Worm (Caenorhabditis elegans) whole organism, young adult: ENCODE results near the gene warf-1.

Experiments
- B0019.2 ChIP-seq: fragments of 200-800 bp; sonication (Bioruptor generic); conservative IDR thresholded peaks from 2 replicates; pipeline ENCODE4 v1.3.6; 2022; ENCODE audit warnings: missing genetic modification reagents, missing genetic modification characterization, missing compliant biosample characterization
- B0261.1 ChIP-seq: sonication (generic microtip); optimal IDR thresholded peaks from 2 replicates; lab custom pipeline; 2016; ENCODE audit warnings: mild to moderate bottlenecking, missing genetic modification characterization, moderate library complexity, missing compliant biosample characterization
- F22D6.2 ChIP-seq: sonication (generic microtip); optimal IDR thresholded peaks from 2 replicates; lab custom pipeline; 2016; ENCODE audit warnings: mild to moderate bottlenecking, missing genetic modification characterization, missing compliant biosample characterization
- F33H1.4 ChIP-seq: fragments of 200-800 bp; sonication (Bioruptor generic); IDR thresholded peaks from 2 replicates; pipeline ENCODE4 v1.3.6; 2022; ENCODE audit warnings: missing genetic modification reagents, missing genetic modification characterization, missing compliant biosample characterization
- K11D2.4 ChIP-seq: fragments of 200-800 bp; sonication (Bioruptor generic); IDR thresholded peaks from 2 replicates; pipeline ENCODE4 v1.3.6; 2022; ENCODE audit warnings: missing genetic modification reagents, missing genetic modification characterization, missing compliant biosample characterization
- K12H6.12 ChIP-seq: fragments of 200-800 bp; sonication (Bioruptor generic); optimal IDR thresholded peaks from 2 replicates; lab custom pipeline; 2018; ENCODE audit warnings: mild to moderate bottlenecking, missing genetic modification characterization, missing compliant biosample characterization
- Y53G8AR.9 ChIP-seq: fragments of 200-800 bp; sonication (Bioruptor generic); conservative IDR thresholded peaks from 2 replicates; pipeline ENCODE4 v1.3.6; 2022; ENCODE audit warnings: missing genetic modification reagents, missing genetic modification characterization, missing compliant biosample characterization
- ZK185.1 ChIP-seq: sonication (generic microtip); optimal IDR thresholded peaks from 2 replicates; lab custom pipeline; 2016; ENCODE audit warnings: mild to moderate bottlenecking, missing genetic modification characterization, missing compliant biosample characterization; ENCODE audit not compliant: poor library complexity, severe bottlenecking
- ama-1 ChIP-seq, 3 experiments: fragments of 150-350 bp in 1 of 3; sonication (generic microtip) in 2 of 3; optimal IDR thresholded peaks; 2 replicates each; lab custom pipeline; 2014 to 2018; ENCODE audit warnings: missing biosample characterization in 2 of 3, missing genetic modification characterization in 2 of 3, missing genetic modification reagents in 2 of 3
- aptf-3 ChIP-seq: fragments of 200-800 bp; sonication (Bioruptor generic); IDR thresholded peaks from 2 replicates; pipeline ENCODE4 v1.3.6; 2022; ENCODE audit warnings: missing genetic modification characterization, missing compliant biosample characterization
- ceh-27 ChIP-seq: fragments of 200-800 bp; sonication (Bioruptor generic); optimal IDR thresholded peaks from 2 replicates; lab custom pipeline; 2018; ENCODE audit warnings: mild to moderate bottlenecking, missing genetic modification characterization, moderate library complexity, missing compliant biosample characterization
- ceh-58 ChIP-seq: fragments of 200-800 bp; sonication (Bioruptor generic); IDR thresholded peaks from 2 replicates; pipeline ENCODE4 v1.3.6; 2022; ENCODE audit warnings: missing genetic modification characterization, missing compliant biosample characterization
- ceh-91 ChIP-seq: fragments of 200-800 bp; sonication (Bioruptor generic); IDR thresholded peaks from 2 replicates; pipeline ENCODE4 v1.3.6; 2022; ENCODE audit warnings: missing genetic modification reagents, missing genetic modification characterization, missing compliant biosample characterization
- dpff-1 ChIP-seq: sonication (generic microtip); optimal IDR thresholded peaks from 2 replicates; lab custom pipeline; 2017; ENCODE audit warnings: mild to moderate bottlenecking, missing genetic modification characterization, missing compliant biosample characterization
- dpl-1 ChIP-seq: fragments of 150-350 bp; optimal IDR thresholded peaks from 2 replicates; lab custom pipeline; 2014; ENCODE audit warnings: missing biosample characterization, missing genetic modification reagents, missing genetic modification characterization
- efl-1 ChIP-seq: fragments of 150-350 bp; optimal IDR thresholded peaks from 2 replicates; lab custom pipeline; 2014; ENCODE audit warnings: missing biosample characterization, missing genetic modification reagents, missing genetic modification characterization
- egl-18 ChIP-seq: fragments of 200-800 bp; sonication (Bioruptor generic); IDR thresholded peaks from 2 replicates; pipeline ENCODE4 v1.3.6; 2022; ENCODE audit warnings: missing genetic modification reagents, missing genetic modification characterization, missing compliant biosample characterization
- egrh-3 ChIP-seq: fragments of 200-800 bp; sonication (Bioruptor generic); IDR thresholded peaks from 2 replicates; pipeline ENCODE4 v1.3.6; 2022; ENCODE audit warnings: missing genetic modification reagents, missing genetic modification characterization, missing compliant biosample characterization
- hmg-1.2 ChIP-seq: fragments of 200-800 bp; sonication (Bioruptor generic); IDR thresholded peaks from 2 replicates; pipeline ENCODE4 v1.3.6; 2022; ENCODE audit warnings: missing genetic modification reagents, missing genetic modification characterization, missing compliant biosample characterization
- lir-1 ChIP-seq: fragments of 200-800 bp; sonication (Bioruptor generic); conservative IDR thresholded peaks from 2 replicates; pipeline ENCODE4 v1.3.6; 2022; ENCODE audit warnings: missing genetic modification reagents, missing genetic modification characterization, missing compliant biosample characterization
- lsl-1 ChIP-seq: fragments of 200-800 bp; sonication (Bioruptor generic); optimal IDR thresholded peaks from 2 replicates; lab custom pipeline; 2018; ENCODE audit warnings: mild to moderate bottlenecking, missing genetic modification characterization, moderate library complexity, missing compliant biosample characterization
- madf-10 ChIP-seq: sonication (generic microtip); optimal IDR thresholded peaks from 2 replicates; lab custom pipeline; 2016; ENCODE audit warnings: mild to moderate bottlenecking, missing genetic modification characterization, missing compliant biosample characterization
- mcd-1 ChIP-seq: fragments of 200-800 bp; sonication (Bioruptor generic); IDR thresholded peaks from 2 replicates; pipeline ENCODE4 v1.3.6; 2022; ENCODE audit warnings: missing genetic modification reagents, missing genetic modification characterization, missing compliant biosample characterization
- mel-28 ChIP-seq: sonication (generic microtip); optimal IDR thresholded peaks from 2 replicates; lab custom pipeline; 2016; ENCODE audit warnings: borderline replicate concordance, mild to moderate bottlenecking, missing genetic modification characterization, missing compliant biosample characterization
- nfya-1 ChIP-seq: sonication (generic microtip); optimal IDR thresholded peaks from 2 replicates; lab custom pipeline; 2017; ENCODE audit warnings: antibody characterized with exemption, missing compliant biosample characterization, missing genetic modification characterization, borderline replicate concordance; ENCODE audit not compliant: insufficient read depth
- nfya-2 ChIP-seq: fragments of 200-800 bp; sonication (Bioruptor generic); IDR thresholded peaks from 2 replicates; pipeline ENCODE4 v1.3.6; 2022; ENCODE audit warnings: missing genetic modification reagents, missing genetic modification characterization, missing compliant biosample characterization
- nfyb-1 ChIP-seq: fragments of 200-800 bp; sonication (Bioruptor generic); IDR thresholded peaks from 2 replicates; pipeline ENCODE4 v1.3.6; 2022; ENCODE audit warnings: missing genetic modification reagents, missing genetic modification characterization, missing compliant biosample characterization
- nhr-120 ChIP-seq: fragments of 200-800 bp; sonication (Bioruptor generic); IDR thresholded peaks from 2 replicates; pipeline ENCODE4 v1.3.6; 2022; ENCODE audit warnings: missing genetic modification characterization, missing compliant biosample characterization
- repo-1 ChIP-seq: sonication (generic microtip); optimal IDR thresholded peaks from 2 replicates; lab custom pipeline; 2017; ENCODE audit warnings: mild to moderate bottlenecking, missing genetic modification characterization, missing compliant biosample characterization
- rpc-1 ChIP-seq, 2 experiments: fragments of 150-350 bp in 1 of 2; sonication (generic microtip) in 1 of 2; optimal IDR thresholded peaks; 2 replicates each; lab custom pipeline; 2014 to 2018; ENCODE audit warnings: missing biosample characterization in 1 of 2, missing genetic modification characterization in 1 of 2, missing genetic modification reagents in 1 of 2, missing genotype in 1 of 2
- snpc-1.1 ChIP-seq: sonication (generic microtip); optimal IDR thresholded peaks from 2 replicates; lab custom pipeline; 2017; ENCODE audit warnings: missing genetic modification characterization, mild to moderate bottlenecking, missing compliant biosample characterization, antibody characterized with exemption, moderate library complexity, missing genotype, missing genetic modification reagents; ENCODE audit not compliant: insufficient read depth
- snpc-4 ChIP-seq, 5 experiments: fragments of 150-350 bp in 1 of 5; sonication (generic microtip) in 4 of 5; optimal IDR thresholded peaks; 2 replicates each; lab custom pipeline; 2014 to 2018; ENCODE audit warnings: missing genetic modification characterization in 5 of 5, missing biosample characterization in 3 of 5, antibody characterized with exemption in 2 of 5, mild to moderate bottlenecking in 2 of 5, missing compliant biosample characterization in 2 of 5, missing genotype in 2 of 5, moderate library complexity in 2 of 5, missing genetic modification reagents in 1 of 5
- sptf-2 ChIP-seq: fragments of 200-800 bp; sonication (Bioruptor generic); optimal IDR thresholded peaks from 2 replicates; lab custom pipeline; 2018; ENCODE audit warnings: mild to moderate bottlenecking, missing genetic modification characterization, missing compliant biosample characterization
- tbp1 ChIP-seq: fragments of 200-800 bp; sonication (Bioruptor generic); optimal IDR thresholded peaks from 2 replicates; lab custom pipeline; 2018; ENCODE audit warnings: mild to moderate bottlenecking, missing genetic modification characterization, missing compliant biosample characterization
- tlf-1 ChIP-seq: fragments of 200-800 bp; sonication (Bioruptor generic); optimal IDR thresholded peaks from 2 replicates; lab custom pipeline; 2018; ENCODE audit warnings: mild to moderate bottlenecking, missing genetic modification characterization, missing compliant biosample characterization
- zfh-2 ChIP-seq: fragments of 200-800 bp; sonication (Bioruptor generic); conservative IDR thresholded peaks from 2 replicates; pipeline ENCODE4 v1.3.6; 2022; ENCODE audit warnings: missing genetic modification reagents, missing genetic modification characterization, missing compliant biosample characterization
- ztf-18 ChIP-seq: sonication (generic microtip); optimal IDR thresholded peaks from 2 replicates; lab custom pipeline; 2016; ENCODE audit warnings: missing genotype, mild to moderate bottlenecking, missing genetic modification characterization, missing compliant biosample characterization
- ztf-3 ChIP-seq: fragments of 200-800 bp; sonication (Bioruptor generic); optimal IDR thresholded peaks from 2 replicates; lab custom pipeline; 2018; ENCODE audit warnings: mild to moderate bottlenecking, missing genetic modification characterization, missing compliant biosample characterization
- ztf-6 ChIP-seq: fragments of 200-800 bp; sonication (Bioruptor generic); IDR thresholded peaks from 2 replicates; pipeline ENCODE4 v1.3.6; 2022; ENCODE audit warnings: missing genetic modification reagents, missing genetic modification characterization, missing compliant biosample characterization

warf-1 gene

ce11 chrIV:7608111-7608510 is 26.5 kb upstream of the warf-1 start (continued):
- TF ChIP-seq ZK185.1 (tag; lab: Kevin White, UChicago) (no peak), F22D6.2 (tag; lab: Kevin White, UChicago) (no peak), F33H1.4 (GFP tag; lab: Robert Waterston, UW) (no peak), tbp1 (GFP tag; lab: Kevin White, UChicago) (no peak)

ce11 chrIV:7611396-7611795 is 23.2 kb upstream of the warf-1 start:
- TF ChIP-seq nfyb-1 (GFP tag; lab: Robert Waterston, UW) (no peak), ztf-3 (GFP tag; lab: Kevin White, UChicago) (no peak), zfh-2 (peak; percentile 32; the same call in 1 of the 2 replicates)

ce11 chrIV:7612523-7612922 is 22.1 kb upstream of the warf-1 start:
- TF ChIP-seq nfya-1 (no peak), ztf-3 (GFP tag; lab: Kevin White, UChicago) (no peak), madf-10 (tag; lab: Kevin White, UChicago) (no peak), tlf-1 (GFP tag; lab: Kevin White, UChicago) (no peak), rpc-1 (optimal IDR thresholded peaks at IDR 0.05; lab: Kevin White, UChicago) (no peak), rpc-1 (tag; optimal IDR thresholded peaks at IDR 0.05; lab: Kevin White, UChicago) (no peak), mel-28 (tag; lab: Kevin White, UChicago) (no peak), ztf-18 (tag; lab: Kevin White, UChicago) (no peak), dpff-1 (no peak), aptf-3 (GFP tag; lab: Robert Waterston, UW) (no peak), ztf-6 (no peak), B0261.1 (tag; lab: Kevin White, UChicago) (no peak), repo-1 (tag; lab: Kevin White, UChicago) (no peak), hmg-1.2 (GFP tag; lab: Robert Waterston, UW) (no peak), lir-1 (no peak)

ce11 chrIV:7619261-7619660 is 15.3 kb upstream of the warf-1 start:
- TF ChIP-seq ceh-27, result peak; percentile 24
- peak; percentile 35; the same call in 1 of the 2 replicates for TF ChIP-seq hmg-1.2 (GFP tag; lab: Robert Waterston, UW)
- no peak for TF ChIP-seq snpc-1.1
- no peak for TF ChIP-seq snpc-4 (GFP tag; optimal IDR thresholded peaks at IDR 0.05; lab: Kevin White, UChicago)
- TF ChIP-seq snpc-4 (tag; optimal IDR thresholded peaks at IDR 0.05; lab: Kevin White, UChicago), result no peak
- TF ChIP-seq ceh-58 (GFP tag; lab: Robert Waterston, UW), result no peak
- no peak for TF ChIP-seq egl-18 (GFP tag; lab: Robert Waterston, UW)
- no peak for TF ChIP-seq ama-1 (optimal IDR thresholded peaks at IDR 0.05; lab: Kevin White, UChicago)
- TF ChIP-seq ama-1 (GFP tag; optimal IDR thresholded peaks at IDR 0.05; lab: Kevin White, UChicago), result no peak
- no peak for TF ChIP-seq ceh-91 (GFP tag; lab: Robert Waterston, UW)
- no peak for TF ChIP-seq mel-28 (tag; lab: Kevin White, UChicago)
- TF ChIP-seq nfyb-1 (GFP tag; lab: Robert Waterston, UW), result no peak
- TF ChIP-seq ztf-18 (tag; lab: Kevin White, UChicago), result no peak
- TF ChIP-seq mcd-1, result peak; percentile 33; the same call in 1 of the 2 replicates
- no peak for TF ChIP-seq efl-1 (GFP tag; lab: Kevin White, UChicago)
- no peak for TF ChIP-seq nfya-2 (GFP tag; lab: Robert Waterston, UW)
- TF ChIP-seq nhr-120 (GFP tag; lab: Robert Waterston, UW), result no peak
- no peak for TF ChIP-seq Y53G8AR.9 (GFP tag; lab: Robert Waterston, UW)
- no peak for TF ChIP-seq B0019.2
- no peak for TF ChIP-seq lsl-1 (GFP tag; lab: Kevin White, UChicago)
- TF ChIP-seq dpl-1 (GFP tag; lab: Kevin White, UChicago), result no peak
- 0 out of 2 replicates have a peak, but pooled peaks have one; percentile 13 for TF ChIP-seq K11D2.4 (GFP tag; lab: Robert Waterston, UW)
- TF ChIP-seq zfh-2, result peak; percentile 95
- TF ChIP-seq egrh-3 (GFP tag; lab: Robert Waterston, UW), result peak; percentile 76; the same call in 1 of the 2 replicates
- peak; percentile 3 for TF ChIP-seq K12H6.12
- no peak for TF ChIP-seq sptf-2
